Fruit fly (Drosophila melanogaster) whole organism, prepupa: ENCODE data around the gene CG11703.

Experiments used
- CG34406 ChIP-seq: fragments of 200-800 bp; sonication (Bioruptor generic); optimal IDR thresholded peaks from 3 replicates; lab custom pipeline; 2016; ENCODE audit warnings: missing biosample characterization, missing genetic modification characterization
- CG6276 ChIP-seq: fragments of 200-800 bp; sonication (Bioruptor generic); optimal IDR thresholded peaks from 2 replicates; lab custom pipeline; 2017; ENCODE audit warnings: missing biosample characterization, mild to moderate bottlenecking, missing genetic modification characterization
- CG6854 ChIP-seq: fragments of 200-800 bp; sonication (Bioruptor generic); optimal IDR thresholded peaks from 2 replicates; lab custom pipeline; 2017; ENCODE audit warnings: missing biosample characterization, mild to moderate bottlenecking, missing genetic modification characterization
- CG8319 ChIP-seq: fragments of 200-800 bp; sonication (Bioruptor generic); optimal IDR thresholded peaks from 3 replicates; lab custom pipeline; 2016; ENCODE audit warnings: missing biosample characterization, missing genetic modification characterization
- CG9139 ChIP-seq: fragments of 200-800 bp; sonication (Bioruptor generic); optimal IDR thresholded peaks from 3 replicates; lab custom pipeline; 2017; ENCODE audit warnings: missing biosample characterization, mild to moderate bottlenecking, missing genetic modification characterization
- Hr38 ChIP-seq: sonication (Bioruptor generic); optimal IDR thresholded peaks from 2 replicates; lab custom pipeline; 2016; ENCODE audit warnings: missing biosample characterization, missing genetic modification characterization
- Hr39 ChIP-seq: fragments of 200-800 bp; sonication (Bioruptor generic); optimal IDR thresholded peaks from 2 replicates; lab custom pipeline; 2016; ENCODE audit warnings: missing biosample characterization, missing genetic modification characterization
- OdsH ChIP-seq: fragments of 200-800 bp; sonication (Bioruptor generic); optimal IDR thresholded peaks from 3 replicates; lab custom pipeline; 2016; ENCODE audit warnings: missing biosample characterization, missing genetic modification characterization
- Sox14 ChIP-seq: fragments of 200-800 bp; sonication (Bioruptor generic); optimal IDR thresholded peaks from 3 replicates; lab custom pipeline; 2016; ENCODE audit warnings: missing biosample characterization, missing genetic modification characterization
- esn ChIP-seq: fragments of 200-800 bp; sonication (Bioruptor generic); optimal IDR thresholded peaks from 2 replicates; lab custom pipeline; 2016; ENCODE audit warnings: missing biosample characterization, mild to moderate bottlenecking, missing genetic modification characterization, moderate library complexity
- pdm3 ChIP-seq: fragments of 200-800 bp; sonication (Bioruptor generic); optimal IDR thresholded peaks from 3 replicates; lab custom pipeline; 2016; ENCODE audit warnings: missing biosample characterization, missing genetic modification characterization
- svp ChIP-seq: fragments of 200-800 bp; sonication (Bioruptor generic); peaks from one replicate; lab custom pipeline; 2016; ENCODE audit warnings: missing biosample characterization, missing genetic modification characterization
- topi ChIP-seq: fragments of 200-800 bp; sonication (Bioruptor generic); optimal IDR thresholded peaks from 3 replicates; lab custom pipeline; 2016; ENCODE audit warnings: missing biosample characterization, missing genetic modification characterization

DNA sequence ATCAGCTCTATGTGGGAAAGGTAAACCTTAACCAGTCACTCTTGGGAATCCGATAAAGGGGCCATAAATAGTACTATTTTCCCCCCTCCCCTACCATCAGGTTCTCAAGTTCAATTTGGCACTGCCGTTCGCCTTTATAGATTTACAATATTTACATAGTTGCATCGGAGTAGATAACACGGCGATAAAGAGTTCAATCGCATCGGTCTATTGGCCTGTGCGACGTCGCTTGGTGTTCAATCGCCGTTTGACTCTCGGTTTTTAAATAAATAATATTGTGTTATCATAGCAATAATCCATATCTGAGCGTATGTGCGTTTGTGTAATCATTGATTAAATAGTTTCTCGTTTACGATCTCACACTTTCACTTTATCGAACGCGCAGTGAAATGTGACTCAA lies 22.1 kb upstream of the CG11703 start:
- no peak for TF ChIP-seq Hr38 (GFP tag; lab: Kevin White, UChicago)
- TF ChIP-seq CG6854 (GFP tag; lab: Kevin White, UChicago) = no peak
- no peak for TF ChIP-seq CG34406
- no peak for TF ChIP-seq svp
- TF ChIP-seq CG8319 (GFP tag; lab: Kevin White, UChicago) = no peak
- no peak for TF ChIP-seq CG6276 (GFP tag; lab: Kevin White, UChicago)
- TF ChIP-seq pdm3 = no peak
- TF ChIP-seq Hr39 (GFP tag; lab: Kevin White, UChicago) = no peak
- no peak for TF ChIP-seq Sox14 (GFP tag; lab: Kevin White, UChicago)
- no peak for TF ChIP-seq topi (GFP tag; lab: Kevin White, UChicago)
- TF ChIP-seq CG9139 (GFP tag; lab: Kevin White, UChicago) = no peak
- no peak for TF ChIP-seq OdsH (GFP tag; lab: Kevin White, UChicago)
- no peak for TF ChIP-seq esn (GFP tag; lab: Kevin White, UChicago)
